Worm (Caenorhabditis elegans) whole organism, L4/young adult: Measurements from ENCODE around the gene str-15.

Experiments used
- W03F9.2 ChIP-seq: fragments of 150-350 bp; optimal IDR thresholded peaks from 2 replicates; lab custom pipeline; 2014; ENCODE audit warnings: missing biosample characterization, missing genetic modification characterization
- dao-5 ChIP-seq: sonication (generic microtip); optimal IDR thresholded peaks from 2 replicates; lab custom pipeline; 2016; ENCODE audit warnings: missing genotype, missing genetic modification characterization, moderate library complexity, missing compliant biosample characterization
- him-1 ChIP-seq: sonication (generic microtip); optimal IDR thresholded peaks from 2 replicates; lab custom pipeline; 2016; ENCODE audit warnings: missing genotype, missing genetic modification reagents, missing genetic modification characterization, missing compliant biosample characterization

DNA sequence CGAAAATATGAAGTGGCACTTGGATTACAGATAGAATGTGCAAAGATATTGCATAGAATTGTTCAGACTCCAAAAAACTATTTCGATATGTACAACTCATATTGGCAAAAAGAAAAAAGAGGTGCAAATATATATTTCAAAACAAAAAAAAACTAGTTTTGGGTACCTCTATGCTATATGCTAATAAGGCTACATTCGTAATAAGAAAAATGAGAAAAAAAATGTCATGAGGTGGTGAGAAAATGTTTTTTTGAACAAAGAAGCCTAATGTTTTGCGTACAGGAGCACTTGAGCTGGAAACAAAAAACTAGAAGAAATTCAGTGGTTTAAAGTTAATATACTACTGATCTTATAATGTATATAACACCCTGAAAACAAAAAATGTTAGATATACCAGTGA lies 2.3 kb upstream of the str-15 start, which contains the start of gene srh-142:
- no peak for TF ChIP-seq dao-5
- TF ChIP-seq W03F9.2: no peak
- TF ChIP-seq him-1: no peak
